Fruit fly (Drosophila melanogaster) whole organism, pupa: Measurements from ENCODE around the gene CG13245.

Source experiments
- CG10348 ChIP-seq: fragments of 200-800 bp; sonication (Bioruptor generic); IDR thresholded peaks from 2 replicates; pipeline ENCODE4 v1.3.6; 2022; ENCODE audit warnings: missing biosample characterization, missing genetic modification characterization
- CG12605 ChIP-seq: fragments of 200-800 bp; sonication (Bioruptor generic); IDR thresholded peaks from 2 replicates; pipeline ENCODE4 v1.3.6; 2022; ENCODE audit warnings: missing biosample characterization, missing genetic modification characterization
- CG13204 ChIP-seq: fragments of 200-800 bp; sonication (Bioruptor generic); optimal IDR thresholded peaks from 2 replicates; lab custom pipeline; 2018; ENCODE audit warnings: missing biosample characterization, mild to moderate bottlenecking, missing genetic modification characterization, moderate library complexity
- CG14655 ChIP-seq: fragments of 200-800 bp; sonication (Bioruptor generic); optimal IDR thresholded peaks from 3 replicates; lab custom pipeline; 2017; ENCODE audit warnings: mild to moderate bottlenecking, missing biosample characterization, missing genetic modification reagents, missing genetic modification characterization
- CG15710 ChIP-seq: fragments of 200-800 bp; sonication (Bioruptor generic); optimal IDR thresholded peaks from 2 replicates; lab custom pipeline; 2018; ENCODE audit warnings: missing biosample characterization, mild to moderate bottlenecking, missing genetic modification characterization, moderate library complexity
- CG17806 ChIP-seq: fragments of 200-800 bp; sonication (Bioruptor generic); optimal IDR thresholded peaks from 2 replicates; lab custom pipeline; 2018; ENCODE audit warnings: missing biosample characterization, mild to moderate bottlenecking, missing genetic modification characterization, moderate library complexity
- CG32121 ChIP-seq: fragments of 200-800 bp; sonication (Bioruptor generic); IDR thresholded peaks from 2 replicates; pipeline ENCODE4 v1.3.6; 2022; ENCODE audit warnings: missing biosample characterization, missing genetic modification characterization
- CG34367 ChIP-seq: fragments of 200-800 bp; sonication (Bioruptor generic); optimal IDR thresholded peaks from 2 replicates; lab custom pipeline; 2018; ENCODE audit warnings: missing biosample characterization, mild to moderate bottlenecking, missing genetic modification characterization
- CG4496 ChIP-seq: fragments of 200-800 bp; sonication (Bioruptor generic); IDR thresholded peaks from 3 replicates; pipeline ENCODE4 v1.3.6; 2022; ENCODE audit warnings: missing biosample characterization, missing genetic modification characterization
- CG8159 ChIP-seq: fragments of 200-800 bp; sonication (Bioruptor generic); optimal IDR thresholded peaks from 3 replicates; lab custom pipeline; 2018; ENCODE audit warnings: missing biosample characterization, mild to moderate bottlenecking, missing genetic modification characterization, moderate library complexity
- CG8301 ChIP-seq: fragments of 200-800 bp; sonication (Bioruptor generic); optimal IDR thresholded peaks from 2 replicates; lab custom pipeline; 2018; ENCODE audit warnings: missing biosample characterization, mild to moderate bottlenecking, missing genetic modification characterization
- CG9948 ChIP-seq: fragments of 200-800 bp; sonication (Bioruptor generic); optimal IDR thresholded peaks from 2 replicates; lab custom pipeline; 2018; ENCODE audit warnings: missing biosample characterization, mild to moderate bottlenecking, missing genetic modification characterization, moderate library complexity
- D1 ChIP-seq: fragments of 200-800 bp; sonication (Bioruptor generic); optimal IDR thresholded peaks from 2 replicates; lab custom pipeline; 2018; ENCODE audit warnings: missing biosample characterization, mild to moderate bottlenecking, missing genetic modification characterization, moderate library complexity
- EcR ChIP-seq: fragments of 200-800 bp; sonication (Bioruptor generic); optimal IDR thresholded peaks from 3 replicates; lab custom pipeline; 2019; ENCODE audit warnings: missing biosample characterization, missing genetic modification characterization, mild to moderate bottlenecking, moderate library complexity, missing genetic modification reagents
- Ets98B ChIP-seq: fragments of 200-800 bp; sonication (Bioruptor generic); IDR thresholded peaks from 2 replicates; pipeline ENCODE4 v1.3.6; 2022; ENCODE audit warnings: missing biosample characterization, missing genetic modification characterization
- Pif1A ChIP-seq: fragments of 200-800 bp; sonication (Bioruptor generic); optimal IDR thresholded peaks from 3 replicates; lab custom pipeline; 2016; ENCODE audit warnings: missing biosample characterization, missing genetic modification characterization
- Pif1B ChIP-seq: fragments of 200-800 bp; sonication (Bioruptor generic); optimal IDR thresholded peaks from 3 replicates; lab custom pipeline; 2016; ENCODE audit warnings: missing biosample characterization, missing genetic modification characterization
- Snoo ChIP-seq: fragments of 200-800 bp; sonication (Bioruptor generic); optimal IDR thresholded peaks from 3 replicates; lab custom pipeline; 2017; ENCODE audit warnings: missing biosample characterization, mild to moderate bottlenecking, missing genetic modification characterization, inconsistent platforms
- fd96Ca ChIP-seq: fragments of 200-800 bp; sonication (Bioruptor generic); IDR thresholded peaks from 3 replicates; pipeline ENCODE4 v1.3.6; 2022; ENCODE audit warnings: missing biosample characterization, missing genetic modification characterization
- gl ChIP-seq: fragments of 200-800 bp; sonication (Bioruptor generic); optimal IDR thresholded peaks from 2 replicates; lab custom pipeline; 2018; ENCODE audit warnings: missing biosample characterization, mild to moderate bottlenecking, missing genetic modification characterization
- rn ChIP-seq: fragments of 200-800 bp; sonication (Bioruptor generic); IDR thresholded peaks from 2 replicates; pipeline ENCODE4 v1.3.6; 2022; ENCODE audit warnings: missing biosample characterization, missing genetic modification characterization

CG13245 gene

dm6 chr2L:16004025-16004424 lies at the start of gene CG13245, which contains the start of gene CG43816:
CG13245 (plus strand) TSS chr2L:16004325.
CG43816 (plus strand) TSS chr2L:16004325.
- TF ChIP-seq D1 (tag; lab: Kevin White, UChicago) (no peak), Pif1A (GFP tag; lab: Kevin White, UChicago) (no peak), CG9948 (tag; lab: Kevin White, UChicago) (no peak), CG13204 (GFP tag; lab: Kevin White, UChicago) (no peak), EcR (GFP tag; lab: Kevin White, UChicago) (no peak), fd96Ca (GFP tag; lab: Robert Waterston, UW) (no peak), Snoo (tag; lab: Kevin White, UChicago) (no peak), CG10348 (no peak), gl (tag; lab: Kevin White, UChicago) (no peak), CG34367 (no peak), Pif1B (GFP tag; lab: Kevin White, UChicago) (no peak), CG4496 (GFP tag; lab: Robert Waterston, UW) (no peak), CG32121 (GFP tag; lab: Robert Waterston, UW) (no peak), rn (GFP tag; lab: Robert Waterston, UW) (no peak), CG17806 (tag; lab: Kevin White, UChicago) (no peak), CG14655 (GFP tag; lab: Kevin White, UChicago) (no peak), CG12605 (GFP tag; lab: Robert Waterston, UW) (no peak), CG15710 (tag; lab: Kevin White, UChicago) (no peak), CG8301 (tag; lab: Kevin White, UChicago) (no peak), CG8159 (tag; lab: Kevin White, UChicago) (no peak)

- TF ChIP-seq CG15710 (tag; lab: Kevin White, UChicago) = no peak
- no peak for TF ChIP-seq EcR (GFP tag; lab: Kevin White, UChicago)
- TF ChIP-seq CG4496 (GFP tag; lab: Robert Waterston, UW) = no peak
- no peak for TF ChIP-seq CG8159 (tag; lab: Kevin White, UChicago)
- TF ChIP-seq D1 (tag; lab: Kevin White, UChicago) = no peak
- TF ChIP-seq CG9948 (tag; lab: Kevin White, UChicago) = no peak
- no peak for TF ChIP-seq Ets98B (GFP tag; lab: Robert Waterston, UW)
- no peak for TF ChIP-seq CG17806 (tag; lab: Kevin White, UChicago)
- no peak for TF ChIP-seq Pif1A (GFP tag; lab: Kevin White, UChicago)
- TF ChIP-seq CG10348 = no peak
- no peak for TF ChIP-seq CG32121 (GFP tag; lab: Robert Waterston, UW)
- TF ChIP-seq CG34367 = no peak
Observed at dm6 chr2L:15957558-15957957, 46.6 kb upstream of the CG13245 start, which contains the start of gene CG18063. CG18063 (plus strand) TSS chr2L:15957858.

dm6 chr2L:15962335-15962734 lies 41.8 kb upstream of the CG13245 start, which contains the start of gene beat-Ib:
beat-Ib (minus strand) TSS chr2L:15962435.
- TF ChIP-seq Pif1B (GFP tag; lab: Kevin White, UChicago) (no peak), EcR (GFP tag; lab: Kevin White, UChicago) (no peak), CG17806 (tag; lab: Kevin White, UChicago) (no peak), fd96Ca (GFP tag; lab: Robert Waterston, UW) (no peak), CG9948 (tag; lab: Kevin White, UChicago) (no peak), CG13204 (GFP tag; lab: Kevin White, UChicago) (no peak), Ets98B (GFP tag; lab: Robert Waterston, UW) (no peak), Snoo (tag; lab: Kevin White, UChicago) (no peak), CG34367 (no peak), CG15710 (tag; lab: Kevin White, UChicago) (no peak), Pif1A (GFP tag; lab: Kevin White, UChicago) (no peak)

dm6 chr2L:15979186-15979585 lies 24.9 kb upstream of the CG13245 start, which contains the start of gene CG10839:
CG10839 (plus strand) TSS chr2L:15979486.
- no peak for TF ChIP-seq Snoo (tag; lab: Kevin White, UChicago)
- TF ChIP-seq rn (GFP tag; lab: Robert Waterston, UW) = no peak
- no peak for TF ChIP-seq Pif1A (GFP tag; lab: Kevin White, UChicago)
- TF ChIP-seq CG4496 (GFP tag; lab: Robert Waterston, UW) = no peak
- TF ChIP-seq CG17806 (tag; lab: Kevin White, UChicago) = no peak
- no peak for TF ChIP-seq EcR (GFP tag; lab: Kevin White, UChicago)
- no peak for TF ChIP-seq Pif1B (GFP tag; lab: Kevin White, UChicago)
- TF ChIP-seq CG10348 = no peak
- no peak for TF ChIP-seq CG13204 (GFP tag; lab: Kevin White, UChicago)
- no peak for TF ChIP-seq CG34367
- no peak for TF ChIP-seq gl (tag; lab: Kevin White, UChicago)
- no peak for TF ChIP-seq CG15710 (tag; lab: Kevin White, UChicago)
- TF ChIP-seq CG9948 (tag; lab: Kevin White, UChicago) = no peak
- TF ChIP-seq CG14655 (GFP tag; lab: Kevin White, UChicago) = no peak
- no peak for TF ChIP-seq CG12605 (GFP tag; lab: Robert Waterston, UW)
- TF ChIP-seq fd96Ca (GFP tag; lab: Robert Waterston, UW) = no peak
- TF ChIP-seq CG8301 (tag; lab: Kevin White, UChicago) = no peak
- no peak for TF ChIP-seq Ets98B (GFP tag; lab: Robert Waterston, UW)
- no peak for TF ChIP-seq D1 (tag; lab: Kevin White, UChicago)
- no peak for TF ChIP-seq CG8159 (tag; lab: Kevin White, UChicago)

- TF ChIP-seq Snoo (tag; lab: Kevin White, UChicago) (no peak), rn (GFP tag; lab: Robert Waterston, UW) (no peak), CG15710 (tag; lab: Kevin White, UChicago) (no peak), EcR (GFP tag; lab: Kevin White, UChicago) (no peak), Pif1A (GFP tag; lab: Kevin White, UChicago) (no peak), CG10348 (no peak), CG13204 (GFP tag; lab: Kevin White, UChicago) (no peak), gl (tag; lab: Kevin White, UChicago) (no peak), CG8301 (tag; lab: Kevin White, UChicago) (no peak), CG12605 (GFP tag; lab: Robert Waterston, UW) (no peak), fd96Ca (GFP tag; lab: Robert Waterston, UW) (no peak)
Observed at dm6 chr2L:16000199-16000598, 3.9 kb upstream of the CG13245 start, which contains the start of gene beat-Ic. beat-Ic (plus strand) TSS chr2L:16000291.
